Worm (Caenorhabditis elegans) whole organism, L1 larva: Measurements from ENCODE around the gene C29F3.7.

Experiments
- egl-13 ChIP-seq: sonication (generic microtip); optimal IDR thresholded peaks from 2 replicates; lab custom pipeline; 2016; ENCODE audit warnings: missing genotype, missing genetic modification reagents, missing genetic modification characterization, missing compliant biosample characterization
- lin-13 ChIP-seq: fragments of 150-350 bp; optimal IDR thresholded peaks from 2 replicates; lab custom pipeline; 2014; ENCODE audit warnings: missing biosample characterization, missing genetic modification reagents, missing genetic modification characterization
- unc-62 ChIP-seq: fragments of 150-350 bp; optimal IDR thresholded peaks from 2 replicates; lab custom pipeline; 2014; ENCODE audit warnings: missing biosample characterization, missing genetic modification reagents, missing genetic modification characterization
- unc-98 ChIP-seq: fragments of 200-800 bp; sonication (Bioruptor generic); IDR thresholded peaks from 2 replicates; pipeline ENCODE4 v1.3.6; 2022; ENCODE audit warnings: missing genetic modification characterization, missing compliant biosample characterization

- TF ChIP-seq unc-62 (GFP tag; lab: Kevin White, UChicago) (no peak), egl-13 (no peak), unc-98 (no peak), lin-13 (no peak)
Observed at ce11 chrV:15379817-15380216, 25.1 kb downstream of the C29F3.7 start, which contains the start of gene srh-251.
